Worm (Caenorhabditis elegans) whole organism, dauer: Measurements from ENCODE around the gene C24B5.4.

Experiments used
- unc-62 ChIP-seq: sonication (generic microtip); optimal IDR thresholded peaks from 2 replicates; lab custom pipeline; 2017; ENCODE audit warnings: missing biosample characterization, missing genetic modification reagents, missing genetic modification characterization

C24B5.4 gene

DNA sequence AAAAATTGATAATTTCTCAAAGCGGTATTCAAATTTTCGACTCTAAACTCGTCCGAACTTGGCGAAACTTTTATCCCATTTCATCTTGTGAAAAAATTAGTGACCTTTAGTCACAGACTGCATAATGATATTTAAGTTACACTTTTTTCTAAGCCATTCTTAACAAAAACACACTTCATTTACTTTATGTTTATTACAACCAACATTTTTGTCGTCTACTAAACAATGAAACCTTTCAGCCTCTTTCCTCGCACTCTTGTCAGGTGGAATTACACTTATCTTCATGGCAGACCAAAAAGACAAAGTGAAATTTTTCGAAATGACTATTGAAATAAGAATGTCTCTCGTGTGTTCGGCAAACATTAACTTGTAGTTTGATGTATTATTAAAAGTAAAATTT, 33.2 kb downstream of the C24B5.4 start:
- TF ChIP-seq unc-62 (GFP tag; lab: Kevin White, UChicago): no peak

DNA sequence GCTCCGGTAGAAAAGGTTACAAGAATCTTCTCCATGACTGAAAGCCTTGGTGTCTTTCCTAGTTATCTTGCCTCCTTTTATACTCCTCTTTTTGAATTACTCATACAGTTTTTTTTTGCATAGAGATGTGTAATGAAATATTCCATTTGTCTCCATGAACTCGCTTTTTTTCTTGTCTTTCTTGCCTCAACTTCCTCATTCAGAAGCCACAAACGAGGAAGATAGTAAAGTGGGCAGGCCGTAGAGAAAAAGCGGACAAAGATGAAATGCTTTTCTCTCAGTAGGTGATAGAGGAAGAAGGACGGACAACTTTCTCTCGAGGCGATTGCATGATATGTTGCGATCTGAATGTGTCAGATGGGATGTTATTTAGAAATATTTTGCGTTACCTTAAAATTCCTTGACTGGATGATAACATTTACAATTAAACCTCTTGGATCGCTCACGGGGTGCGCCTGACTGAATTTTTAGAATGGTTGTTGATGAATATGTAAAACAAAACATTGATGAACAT, 34.1 kb downstream of the C24B5.4 start, which contains the start of gene col-145:
col-145 (minus strand) TSS at position 51 of the 514 bp plus-strand sequence.
- TF ChIP-seq unc-62 (GFP tag; lab: Kevin White, UChicago): no peak

DNA sequence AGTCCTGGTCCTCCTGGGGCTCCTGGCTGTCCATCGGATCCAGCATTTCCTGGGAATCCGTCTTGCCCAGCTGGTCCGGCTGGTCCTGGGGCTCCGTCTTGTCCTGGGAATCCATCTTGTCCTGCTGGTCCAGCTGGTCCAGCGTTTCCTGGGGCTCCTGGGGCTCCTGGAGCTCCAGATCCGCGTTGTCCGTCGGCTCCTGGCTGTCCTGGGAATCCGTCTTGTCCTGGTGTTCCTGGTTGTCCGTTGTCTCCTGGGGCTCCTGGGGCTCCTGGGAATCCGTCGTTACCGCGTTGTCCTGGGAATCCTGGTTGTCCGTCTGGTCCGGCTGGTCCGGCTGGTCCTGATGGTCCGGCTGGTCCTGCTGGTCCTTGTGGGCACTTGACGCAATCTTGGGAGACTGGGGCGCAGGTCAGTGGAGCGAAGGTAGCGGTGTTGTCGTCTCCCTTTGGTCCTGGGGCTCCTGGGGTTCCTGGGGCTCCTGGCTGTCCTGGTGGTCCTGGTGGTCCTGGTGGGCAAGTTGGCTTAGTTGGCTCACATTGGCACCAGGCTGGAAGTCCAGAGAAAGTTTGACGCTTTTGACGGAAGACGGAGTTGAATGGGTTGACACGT, 34.9 kb downstream of the C24B5.4 start:
- TF ChIP-seq unc-62 (GFP tag; lab: Kevin White, UChicago): no peak

DNA sequence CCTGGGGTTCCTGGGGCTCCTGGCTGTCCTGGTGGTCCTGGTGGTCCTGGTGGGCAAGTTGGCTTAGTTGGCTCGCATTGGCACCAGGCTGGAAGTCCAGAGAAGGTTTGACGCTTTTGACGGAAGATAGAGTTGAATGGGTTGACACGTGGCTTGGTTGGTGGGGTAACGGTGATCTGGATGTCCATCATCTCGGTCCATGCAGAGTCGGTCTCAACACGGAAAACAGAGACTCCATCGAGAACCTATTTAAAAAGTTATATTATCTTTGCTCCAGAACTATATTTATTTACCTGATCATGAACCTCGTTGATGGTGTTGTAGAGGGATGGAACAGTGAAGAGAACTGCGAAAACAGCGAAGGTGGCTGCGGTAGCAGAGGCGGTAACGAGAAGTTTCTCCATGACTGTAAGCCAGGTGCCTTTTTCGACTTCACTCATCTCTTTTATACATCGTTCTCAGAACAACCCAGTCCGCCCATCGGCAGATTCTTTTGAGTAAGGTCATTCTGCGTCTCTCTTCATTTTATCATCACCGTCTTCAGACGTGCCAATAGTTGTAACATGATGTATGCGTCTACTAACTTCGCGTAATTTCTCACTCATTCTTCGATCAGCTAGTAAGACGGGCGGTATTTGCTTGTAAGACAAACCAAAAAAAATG, 36.8 kb downstream of the C24B5.4 start, which contains the start of gene col-144:
col-144 (minus strand) TSS at position 419 of the 663 bp plus-strand sequence.
- no peak for TF ChIP-seq unc-62 (GFP tag; lab: Kevin White, UChicago)

DNA sequence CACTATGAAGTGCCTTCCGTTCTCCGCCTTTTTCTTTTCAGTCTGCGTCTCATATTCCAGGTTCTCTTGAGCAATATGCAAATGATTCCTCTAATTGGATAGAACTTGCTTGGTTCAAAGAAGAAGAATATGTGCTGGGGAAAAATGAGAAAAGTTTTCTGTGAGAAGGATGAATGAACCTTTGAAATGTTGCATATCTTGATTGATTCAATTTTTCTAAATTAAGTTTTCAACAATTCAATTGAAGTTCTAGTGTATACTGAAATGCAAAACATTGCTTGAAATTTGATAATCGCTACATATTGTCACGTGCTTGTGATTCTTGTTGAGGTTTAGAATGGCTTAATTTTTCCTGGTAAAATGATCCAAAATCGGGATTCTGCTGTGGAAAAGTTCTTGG, 39.5 kb downstream of the C24B5.4 start:
- no peak for TF ChIP-seq unc-62 (GFP tag; lab: Kevin White, UChicago)

DNA sequence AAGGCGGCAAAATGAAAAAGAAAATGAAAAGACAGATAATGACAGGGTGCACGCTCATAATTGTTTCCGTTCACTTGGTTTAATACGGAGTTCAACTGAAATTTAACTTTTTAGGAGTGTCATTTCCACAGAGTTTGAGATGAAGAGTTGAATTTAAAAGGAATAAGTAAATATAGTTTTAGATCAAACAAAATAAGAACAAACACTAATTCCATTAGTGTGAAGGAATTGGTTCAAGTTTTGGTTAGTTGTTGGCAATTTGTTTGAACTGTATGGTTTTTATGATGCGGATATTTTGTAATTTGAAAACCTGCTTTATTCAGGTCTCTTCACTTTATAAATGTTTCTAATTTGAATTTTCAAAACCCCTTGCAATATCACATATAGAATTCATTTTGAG, 40.4 kb downstream of the C24B5.4 start, which contains the start of gene B0222.15:
B0222.15 (minus strand) TSS at position 101 of the 400 bp plus-strand sequence.
- TF ChIP-seq unc-62 (GFP tag; lab: Kevin White, UChicago): no peak

DNA sequence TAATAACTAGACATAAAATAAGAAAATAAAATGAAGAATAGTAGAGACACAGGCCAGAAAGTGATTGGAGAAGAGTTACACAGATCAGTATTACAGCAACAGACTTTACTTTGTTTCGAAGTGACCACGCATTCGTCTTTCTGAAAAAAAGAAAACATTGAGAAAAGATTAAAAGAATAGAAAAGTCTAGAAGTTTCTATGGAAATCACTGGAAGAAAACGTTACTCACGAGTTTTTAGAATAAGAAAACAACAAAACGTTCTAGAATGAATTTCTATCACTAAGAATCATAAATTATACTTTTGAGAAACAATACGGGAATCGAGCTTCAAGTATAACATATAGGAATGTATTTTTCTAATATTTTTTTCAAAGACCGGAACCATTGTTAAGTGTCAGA, 41.5 kb downstream of the C24B5.4 start:
- TF ChIP-seq unc-62 (GFP tag; lab: Kevin White, UChicago): no peak

DNA sequence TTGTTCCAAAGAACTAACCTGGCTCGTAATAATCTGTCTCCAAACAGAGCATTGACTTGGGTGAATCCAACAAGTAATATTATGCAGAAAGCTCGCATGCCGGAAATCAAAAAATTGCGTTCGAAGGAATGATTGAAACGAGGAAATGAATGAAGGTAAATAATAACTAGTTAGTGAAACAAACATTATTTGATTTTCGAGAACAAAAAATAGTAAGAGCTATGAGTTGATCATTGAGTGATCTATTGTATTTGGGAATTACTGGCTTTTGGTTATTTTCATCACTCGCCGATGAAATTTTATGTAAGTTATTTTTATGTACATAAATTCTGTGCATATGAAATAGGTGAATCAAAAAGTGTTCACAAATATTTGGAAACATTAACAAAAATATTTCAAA, 42.4 kb downstream of the C24B5.4 start, which contains the start of gene B0222.5:
B0222.5 (minus strand) TSS at position 101 of the 400 bp plus-strand sequence.
- TF ChIP-seq unc-62 (GFP tag; lab: Kevin White, UChicago): no peak

DNA sequence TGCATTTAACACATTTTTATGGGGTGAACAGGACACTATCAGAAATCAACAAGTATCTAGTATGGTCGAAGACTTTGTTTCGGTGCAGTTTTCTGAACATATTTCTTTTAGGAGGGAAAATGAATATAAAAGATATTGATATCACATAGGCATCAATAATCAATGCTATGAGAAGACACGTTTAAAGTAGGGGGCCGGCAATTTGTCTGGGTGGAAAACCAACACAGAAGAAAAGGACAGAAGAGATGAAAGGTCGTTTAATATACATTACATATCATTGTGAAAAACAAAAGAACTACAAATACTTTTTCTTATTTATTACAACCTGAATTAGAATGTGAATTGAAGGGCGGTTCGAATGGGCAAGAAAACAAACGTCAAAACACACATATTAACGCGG, 44.8 kb downstream of the C24B5.4 start:
- no peak for TF ChIP-seq unc-62 (GFP tag; lab: Kevin White, UChicago)

DNA sequence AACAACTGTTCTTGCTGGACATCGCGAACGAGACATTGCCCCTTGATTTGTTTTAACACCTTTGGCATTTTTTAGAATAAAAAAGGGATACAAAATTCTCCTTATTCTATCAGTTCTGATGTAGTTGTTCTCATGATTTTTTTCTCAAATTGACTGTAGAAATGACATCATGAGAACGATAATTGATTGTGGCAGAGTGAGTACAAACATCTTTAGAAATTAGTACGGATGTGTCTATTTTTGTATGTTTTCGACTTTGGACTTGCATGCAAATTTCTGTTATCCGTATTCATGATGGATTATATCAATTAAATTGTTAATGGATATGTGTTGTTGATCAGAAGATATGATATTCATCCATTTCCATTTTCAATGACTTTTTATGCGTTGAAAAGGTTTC, 49.0 kb downstream of the C24B5.4 start:
- TF ChIP-seq unc-62 (GFP tag; lab: Kevin White, UChicago): no peak

DNA sequence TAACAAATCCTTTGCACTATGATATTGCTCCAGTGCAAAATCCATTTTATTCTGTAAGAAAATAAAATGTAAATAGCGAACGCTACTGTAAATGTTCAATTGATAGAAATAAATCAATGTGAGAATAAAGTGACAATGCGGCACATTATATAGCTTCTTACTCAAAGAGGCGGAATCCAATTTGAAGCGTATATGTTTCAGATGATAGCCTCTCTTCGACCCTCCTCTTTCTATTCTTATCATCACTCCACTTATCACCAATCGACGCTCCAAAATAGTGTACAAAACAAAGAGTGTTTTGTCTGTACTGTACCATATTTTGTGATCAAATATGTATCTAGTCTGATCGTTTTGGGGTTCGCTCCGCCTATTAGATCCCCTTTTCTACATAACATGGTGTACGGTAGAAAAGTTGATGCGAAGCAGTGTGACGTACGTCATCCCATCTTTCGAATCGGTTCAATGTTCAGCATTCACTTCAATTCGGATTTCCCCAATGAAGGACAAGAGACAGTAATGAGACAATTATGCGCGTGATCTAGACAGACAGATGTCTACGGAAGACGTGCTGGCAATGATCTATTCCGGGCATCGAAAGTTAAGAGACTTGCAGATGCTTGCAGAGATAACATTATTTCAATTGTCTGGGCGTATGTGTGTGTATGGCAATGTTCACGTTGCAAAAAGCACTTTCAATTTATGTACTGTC, 50.1 kb downstream of the C24B5.4 start, which contains the start of gene spl-2:
spl-2 (minus strand) TSS at position 51 of the 709 bp plus-strand sequence.
- no peak for TF ChIP-seq unc-62 (GFP tag; lab: Kevin White, UChicago)

DNA sequence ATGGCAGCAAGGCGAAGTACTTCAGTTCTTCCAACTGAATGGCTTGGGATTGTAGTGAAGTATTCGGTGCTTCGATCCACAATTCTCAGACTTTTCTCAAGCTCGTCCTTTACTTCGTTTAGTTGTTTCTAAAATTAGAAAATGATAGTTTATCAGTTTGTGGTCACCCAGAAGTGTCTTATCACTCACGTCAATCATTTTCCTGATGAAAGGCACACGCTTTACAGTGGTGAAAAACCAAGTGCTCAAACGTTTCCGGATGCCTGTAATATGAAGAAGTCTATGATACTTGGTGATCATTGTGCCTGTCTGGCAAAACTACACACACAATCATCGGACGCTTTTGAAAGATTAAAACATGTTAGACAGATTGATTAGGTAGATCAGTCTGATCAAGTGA, 50.9 kb downstream of the C24B5.4 start:
- no peak for TF ChIP-seq unc-62 (GFP tag; lab: Kevin White, UChicago)
